Fruit fly (Drosophila melanogaster) whole organism, prepupa: Measurements from ENCODE around the gene CG3982.

Source experiments
- CG10631 ChIP-seq: fragments of 200-800 bp; sonication (Bioruptor generic); optimal IDR thresholded peaks from 2 replicates; lab custom pipeline; 2016; ENCODE audit warnings: missing biosample characterization, missing genetic modification characterization
- CG10669 ChIP-seq: fragments of 200-800 bp; sonication (Bioruptor generic); optimal IDR thresholded peaks from 3 replicates; lab custom pipeline; 2018; ENCODE audit warnings: missing biosample characterization, mild to moderate bottlenecking, missing genetic modification characterization, moderate library complexity
- CG11294 ChIP-seq: fragments of 200-800 bp; sonication (Bioruptor generic); IDR thresholded peaks from 2 replicates; pipeline ENCODE4 v1.3.6; 2022; ENCODE audit warnings: missing biosample characterization, missing genetic modification characterization
- CG11762 ChIP-seq: fragments of 200-800 bp; sonication (Bioruptor generic); optimal IDR thresholded peaks from 3 replicates; lab custom pipeline; 2016; ENCODE audit warnings: missing biosample characterization, missing genetic modification characterization; ENCODE audit not compliant: insufficient read depth
- CG11902 ChIP-seq: fragments of 200-800 bp; sonication (Bioruptor generic); optimal IDR thresholded peaks from 3 replicates; lab custom pipeline; 2016; ENCODE audit warnings: missing biosample characterization, missing genetic modification characterization
- CG15336 ChIP-seq: fragments of 200-800 bp; sonication (Bioruptor generic); IDR thresholded peaks from 2 replicates; pipeline ENCODE4 v1.3.6; 2022; ENCODE audit warnings: missing biosample characterization, missing genetic modification characterization
- CG16779 ChIP-seq: fragments of 200-800 bp; sonication (Bioruptor generic); optimal IDR thresholded peaks from 3 replicates; lab custom pipeline; 2017; ENCODE audit warnings: missing biosample characterization, mild to moderate bottlenecking, missing genetic modification characterization
- CG3032 ChIP-seq: fragments of 200-800 bp; optimal IDR thresholded peaks from 2 replicates; lab custom pipeline; 2019; ENCODE audit warnings: missing biosample characterization, mild to moderate bottlenecking, missing genetic modification characterization, moderate library complexity
- CG31627 ChIP-seq: fragments of 200-800 bp; sonication (Bioruptor generic); optimal IDR thresholded peaks from 3 replicates; lab custom pipeline; 2016; ENCODE audit warnings: missing biosample characterization, missing genetic modification characterization
- CG32006 ChIP-seq: fragments of 200-800 bp; sonication (Bioruptor generic); optimal IDR thresholded peaks from 3 replicates; lab custom pipeline; 2017; ENCODE audit warnings: missing biosample characterization, mild to moderate bottlenecking, missing genetic modification characterization
- CG34406 ChIP-seq: fragments of 200-800 bp; sonication (Bioruptor generic); optimal IDR thresholded peaks from 3 replicates; lab custom pipeline; 2016; ENCODE audit warnings: missing biosample characterization, missing genetic modification characterization
- CG3919 ChIP-seq: fragments of 200-800 bp; sonication (Bioruptor generic); optimal IDR thresholded peaks from 3 replicates; lab custom pipeline; 2016; ENCODE audit warnings: missing biosample characterization, missing genetic modification characterization
- CG6163 ChIP-seq: fragments of 200-800 bp; sonication (Bioruptor generic); IDR thresholded peaks from 3 replicates; pipeline ENCODE4 v1.3.6; 2022; ENCODE audit warnings: missing biosample characterization, missing genetic modification characterization
- CG6276 ChIP-seq: fragments of 200-800 bp; sonication (Bioruptor generic); optimal IDR thresholded peaks from 2 replicates; lab custom pipeline; 2017; ENCODE audit warnings: missing biosample characterization, mild to moderate bottlenecking, missing genetic modification characterization
- CG6792 ChIP-seq: fragments of 200-800 bp; sonication (Bioruptor generic); optimal IDR thresholded peaks from 3 replicates; lab custom pipeline; 2016; ENCODE audit warnings: missing biosample characterization, missing genetic modification characterization
- CG6808 ChIP-seq: fragments of 200-800 bp; sonication (Bioruptor generic); optimal IDR thresholded peaks from 3 replicates; lab custom pipeline; 2017; ENCODE audit warnings: missing biosample characterization, missing genetic modification characterization, mild to moderate bottlenecking, moderate library complexity, missing genetic modification reagents
- CG6854 ChIP-seq: fragments of 200-800 bp; sonication (Bioruptor generic); optimal IDR thresholded peaks from 2 replicates; lab custom pipeline; 2017; ENCODE audit warnings: missing biosample characterization, mild to moderate bottlenecking, missing genetic modification characterization
- CG7368 ChIP-seq: fragments of 200-800 bp; sonication (Bioruptor generic); optimal IDR thresholded peaks from 3 replicates; lab custom pipeline; 2016; ENCODE audit warnings: missing biosample characterization, missing genetic modification characterization
- CG8119 ChIP-seq: fragments of 200-800 bp; sonication (Bioruptor generic); IDR thresholded peaks from 3 replicates; pipeline ENCODE4 v1.3.6; 2022; ENCODE audit warnings: missing biosample characterization, missing genetic modification characterization
- CG8632 ChIP-seq: fragments of 200-800 bp; sonication (Bioruptor generic); optimal IDR thresholded peaks from 3 replicates; lab custom pipeline; 2016; ENCODE audit warnings: missing biosample characterization, missing genetic modification characterization
- Eip75B ChIP-seq: fragments of 200-800 bp; sonication (Bioruptor generic); optimal IDR thresholded peaks from 3 replicates; lab custom pipeline; 2016; ENCODE audit warnings: missing biosample characterization, missing genetic modification characterization
- Eip78C ChIP-seq: fragments of 200-800 bp; sonication (Bioruptor generic); peaks from one replicate; lab custom pipeline; 2016; ENCODE audit warnings: missing biosample characterization, missing genetic modification characterization
- Eip93F ChIP-seq: fragments of 200-800 bp; sonication (Bioruptor generic); optimal IDR thresholded peaks from 2 replicates; lab custom pipeline; 2016; ENCODE audit warnings: missing biosample characterization, mild to moderate bottlenecking, missing genetic modification characterization
- Ets96B ChIP-seq: fragments of 200-800 bp; optimal IDR thresholded peaks from 2 replicates; lab custom pipeline; 2019; ENCODE audit warnings: missing biosample characterization, mild to moderate bottlenecking, missing genetic modification characterization, moderate library complexity
- Hr4 ChIP-seq: fragments of 200-800 bp; sonication (Bioruptor generic); optimal IDR thresholded peaks from 3 replicates; lab custom pipeline; 2016; ENCODE audit warnings: missing biosample characterization, missing genetic modification characterization
- Lpt ChIP-seq: fragments of 200-800 bp; sonication (Bioruptor generic); optimal IDR thresholded peaks from 3 replicates; lab custom pipeline; 2016; ENCODE audit warnings: missing biosample characterization, missing genetic modification characterization
- Met ChIP-seq: fragments of 200-800 bp; sonication (Bioruptor generic); optimal IDR thresholded peaks from 3 replicates; lab custom pipeline; 2016; ENCODE audit warnings: missing biosample characterization, missing genetic modification characterization
- OdsH ChIP-seq: fragments of 200-800 bp; sonication (Bioruptor generic); optimal IDR thresholded peaks from 3 replicates; lab custom pipeline; 2016; ENCODE audit warnings: missing biosample characterization, missing genetic modification characterization
- Smox ChIP-seq: fragments of 200-800 bp; sonication (Bioruptor generic); optimal IDR thresholded peaks from 3 replicates; lab custom pipeline; 2016; ENCODE audit warnings: missing biosample characterization, missing genetic modification characterization
- Sox102F ChIP-seq: fragments of 200-800 bp; sonication (Bioruptor generic); optimal IDR thresholded peaks from 2 replicates; lab custom pipeline; 2016; ENCODE audit warnings: missing biosample characterization, mild to moderate bottlenecking, missing genetic modification characterization
- Sox14 ChIP-seq: fragments of 200-800 bp; sonication (Bioruptor generic); optimal IDR thresholded peaks from 3 replicates; lab custom pipeline; 2016; ENCODE audit warnings: missing biosample characterization, missing genetic modification characterization
- Sox15 ChIP-seq: fragments of 200-800 bp; sonication (Bioruptor generic); optimal IDR thresholded peaks from 3 replicates; lab custom pipeline; 2016; ENCODE audit warnings: missing biosample characterization, missing genetic modification characterization
- acj6 ChIP-seq: fragments of 200-800 bp; sonication (Bioruptor generic); optimal IDR thresholded peaks from 3 replicates; lab custom pipeline; 2016; ENCODE audit warnings: missing biosample characterization, missing genetic modification characterization
- dac ChIP-seq: fragments of 200-800 bp; sonication (Bioruptor generic); optimal IDR thresholded peaks from 2 replicates; lab custom pipeline; 2017; ENCODE audit warnings: missing biosample characterization, mild to moderate bottlenecking, missing genetic modification characterization
- dsx ChIP-seq: fragments of 200-800 bp; optimal IDR thresholded peaks from 3 replicates; lab custom pipeline; 2019; ENCODE audit warnings: missing biosample characterization, mild to moderate bottlenecking, missing genetic modification characterization, moderate library complexity; ENCODE audit not compliant: poor library complexity, severe bottlenecking
- esn ChIP-seq: fragments of 200-800 bp; sonication (Bioruptor generic); optimal IDR thresholded peaks from 2 replicates; lab custom pipeline; 2016; ENCODE audit warnings: missing biosample characterization, mild to moderate bottlenecking, missing genetic modification characterization, moderate library complexity
- fd85E ChIP-seq: fragments of 200-800 bp; sonication (Bioruptor generic); optimal IDR thresholded peaks from 3 replicates; lab custom pipeline; 2016; ENCODE audit warnings: missing biosample characterization, missing genetic modification characterization
- fkh ChIP-seq: fragments of 200-800 bp; sonication (Bioruptor generic); optimal IDR thresholded peaks from 3 replicates; lab custom pipeline; 2017; ENCODE audit warnings: missing biosample characterization, mild to moderate bottlenecking, missing genetic modification characterization, moderate library complexity
- lz ChIP-seq: fragments of 200-800 bp; sonication (Bioruptor generic); optimal IDR thresholded peaks from 3 replicates; lab custom pipeline; 2016; ENCODE audit warnings: missing biosample characterization, missing genetic modification characterization
- net ChIP-seq: fragments of 200-800 bp; sonication (Bioruptor generic); optimal IDR thresholded peaks from 3 replicates; lab custom pipeline; 2016; ENCODE audit warnings: missing biosample characterization, missing genetic modification characterization
- pdm3 ChIP-seq: fragments of 200-800 bp; sonication (Bioruptor generic); optimal IDR thresholded peaks from 3 replicates; lab custom pipeline; 2016; ENCODE audit warnings: missing biosample characterization, missing genetic modification characterization
- svp ChIP-seq: fragments of 200-800 bp; sonication (Bioruptor generic); peaks from one replicate; lab custom pipeline; 2016; ENCODE audit warnings: missing biosample characterization, missing genetic modification characterization

The CG3982 gene

DNA sequence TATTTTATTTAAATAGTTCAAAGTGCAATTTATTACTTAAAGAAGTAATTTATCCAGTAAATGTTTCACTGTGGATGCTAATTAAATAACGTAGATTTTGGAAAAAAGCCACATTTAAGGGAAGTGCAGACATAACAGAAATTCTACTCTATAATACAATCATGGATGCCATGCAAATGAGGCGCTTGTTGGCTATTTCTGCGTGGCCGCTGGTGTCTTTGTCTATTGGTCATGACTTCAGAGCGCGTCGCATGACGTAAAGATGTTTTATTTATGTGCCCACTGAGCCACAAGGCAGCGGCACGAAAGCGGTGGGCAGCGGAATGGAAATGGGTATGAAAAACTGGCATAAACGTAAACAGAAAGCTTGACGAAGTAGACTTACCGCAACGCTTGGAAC lies 8.7 kb upstream of the CG3982 start (continued):
- no peak for TF ChIP-seq lz (GFP tag; lab: Kevin White, UChicago)
- no peak for TF ChIP-seq CG11762 (GFP tag; lab: Kevin White, UChicago)
- no peak for TF ChIP-seq CG34406 (GFP tag; lab: Kevin White, UChicago)
- no peak for TF ChIP-seq Eip75B (GFP tag; lab: Kevin White, UChicago)
- no peak for TF ChIP-seq Sox15 (GFP tag; lab: Kevin White, UChicago)
- TF ChIP-seq CG31627 (GFP tag; lab: Kevin White, UChicago), result no peak
- TF ChIP-seq CG8119 (GFP tag; lab: Robert Waterston, UW), result peak; percentile 35; the same call in 2 of the 3 replicates
- TF ChIP-seq Eip93F (GFP tag; lab: Kevin White, UChicago), result no peak
- TF ChIP-seq Hr4 (GFP tag; lab: Kevin White, UChicago), result peak; percentile 63
- no peak for TF ChIP-seq fkh (GFP tag; lab: Kevin White, UChicago)
- TF ChIP-seq CG7368 (GFP tag; lab: Kevin White, UChicago), result no peak
- TF ChIP-seq dac (GFP tag; lab: Kevin White, UChicago), result no peak
- peak; percentile 55 for TF ChIP-seq CG15336
- TF ChIP-seq CG11902 (GFP tag; lab: Kevin White, UChicago), result no peak
- TF ChIP-seq OdsH (GFP tag; lab: Kevin White, UChicago), result no peak
- TF ChIP-seq Lpt (GFP tag; lab: Kevin White, UChicago), result no peak
- TF ChIP-seq Smox, result no peak
- TF ChIP-seq CG6854, result no peak
- TF ChIP-seq CG10669 (GFP tag; lab: Kevin White, UChicago), result no peak
- peak; percentile 64 for TF ChIP-seq CG32006 (GFP tag; lab: Kevin White, UChicago)
- no peak for TF ChIP-seq CG8632 (GFP tag; lab: Kevin White, UChicago)

DNA sequence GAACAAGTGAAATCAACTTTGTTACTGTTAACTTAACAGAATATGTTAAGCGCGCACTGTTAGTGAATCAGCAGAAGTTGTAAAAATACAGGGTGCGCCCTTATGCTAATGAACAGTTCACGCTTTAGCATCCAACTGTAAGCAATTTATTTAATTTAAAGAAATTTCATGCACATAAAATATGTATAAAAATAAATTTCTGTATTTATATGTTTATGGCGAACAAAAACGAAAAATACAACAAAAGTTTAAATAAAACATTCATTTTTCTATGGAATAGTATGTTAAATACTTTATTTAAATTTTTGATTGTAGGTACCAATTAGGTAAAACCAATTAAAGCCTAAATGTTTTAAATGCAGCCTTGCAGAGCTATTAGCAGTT lies 7.3 kb upstream of the CG3982 start:
- TF ChIP-seq CG7368 (GFP tag; lab: Kevin White, UChicago) (no peak), esn (GFP tag; lab: Kevin White, UChicago) (peak; percentile 47), pdm3 (GFP tag; lab: Kevin White, UChicago) (peak; percentile 10), acj6 (GFP tag; lab: Kevin White, UChicago) (peak; percentile 11), CG15336 (peak; percentile 58; the same call in 1 of the 2 replicates), dsx (GFP tag; lab: Kevin White, UChicago) (peak; percentile 6), fd85E (GFP tag; lab: Kevin White, UChicago) (no peak), Eip78C (GFP tag; lab: Kevin White, UChicago) (peak; percentile 84), svp (peak; percentile 75), Smox (peak; percentile 40), CG16779 (tag; lab: Kevin White, UChicago) (no peak), Sox15 (GFP tag; lab: Kevin White, UChicago) (no peak), CG6792 (peak; percentile 13), CG6808 (GFP tag; lab: Kevin White, UChicago) (no peak), CG32006 (GFP tag; lab: Kevin White, UChicago) (peak; percentile 28), CG10631 (GFP tag; lab: Kevin White, UChicago) (no peak), Sox14 (GFP tag; lab: Kevin White, UChicago) (peak; percentile 7), CG34406 (GFP tag; lab: Kevin White, UChicago) (peak; percentile 27), Ets96B (peak; percentile 22), Met (GFP tag; lab: Kevin White, UChicago) (peak; percentile 40), CG11902 (GFP tag; lab: Kevin White, UChicago) (no peak), CG3032 (tag; lab: Kevin White, UChicago) (peak; percentile 2), CG8632 (GFP tag; lab: Kevin White, UChicago) (peak; percentile 4), OdsH (GFP tag; lab: Kevin White, UChicago) (peak; percentile 35), CG6163 (GFP tag; lab: Robert Waterston, UW) (peak; percentile 11; the same call in 1 of the 3 replicates), Lpt (GFP tag; lab: Kevin White, UChicago) (no peak), CG8119 (GFP tag; lab: Robert Waterston, UW) (peak; percentile 44; the same call in 2 of the 3 replicates), net (peak; percentile 12), CG6276 (GFP tag; lab: Kevin White, UChicago) (peak; percentile 24), Hr4 (GFP tag; lab: Kevin White, UChicago) (peak; percentile 64), Eip75B (GFP tag; lab: Kevin White, UChicago) (peak; percentile 27), CG11294 (GFP tag; lab: Robert Waterston, UW) (no peak), Sox102F (GFP tag; lab: Kevin White, UChicago) (peak; percentile 31), CG3919 (GFP tag; lab: Kevin White, UChicago) (peak; percentile 28)
